Fruit fly (Drosophila melanogaster) whole organism, embryonic: ENCODE data around the gene ND-39.
A peak's percentile ranks its signal among the peaks of the same experiment; 100 is the strongest.

Experiments used
- ATbp ChIP-seq: fragments of 200-800 bp; sonication (Bioruptor generic); optimal IDR thresholded peaks from 2 replicates; lab custom pipeline; 2017; ENCODE audit warnings: missing biosample characterization, mild to moderate bottlenecking, missing genetic modification characterization, missing genetic modification reagents
- Bdp1 ChIP-seq: fragments of 200-800 bp; sonication (Bioruptor generic); optimal IDR thresholded peaks from 3 replicates; lab custom pipeline; 2016; ENCODE audit warnings: missing biosample characterization, missing genetic modification characterization
- CG10147 ChIP-seq: fragments of 200-800 bp; sonication (Bioruptor generic); optimal IDR thresholded peaks from 2 replicates; lab custom pipeline; 2019; ENCODE audit warnings: missing biosample characterization, mild to moderate bottlenecking, missing genetic modification characterization, moderate library complexity
- CG10543 ChIP-seq: fragments of 200-800 bp; sonication (Bioruptor generic); optimal IDR thresholded peaks from 3 replicates; lab custom pipeline; 2017; ENCODE audit warnings: missing biosample characterization, mild to moderate bottlenecking, missing genetic modification characterization, moderate library complexity
- CG11093 ChIP-seq: fragments of 200-800 bp; sonication (Bioruptor generic); IDR thresholded peaks from 3 replicates; pipeline ENCODE4 v1.3.6; 2022; ENCODE audit warnings: missing biosample characterization, missing genetic modification characterization
- CG12104 ChIP-seq: fragments of 200-800 bp; sonication (Bioruptor generic); optimal IDR thresholded peaks from 3 replicates; lab custom pipeline; 2016; ENCODE audit warnings: missing biosample characterization, missing genetic modification characterization
- CG13296 ChIP-seq: fragments of 200-800 bp; sonication (Bioruptor generic); optimal IDR thresholded peaks from 3 replicates; lab custom pipeline; 2018; ENCODE audit warnings: missing biosample characterization, mild to moderate bottlenecking, missing genetic modification characterization
- CG2712 ChIP-seq: fragments of 200-800 bp; optimal IDR thresholded peaks from 3 replicates; lab custom pipeline; 2019; ENCODE audit warnings: missing biosample characterization, mild to moderate bottlenecking, missing genetic modification characterization, moderate library complexity
- CG30431 ChIP-seq: fragments of 200-800 bp; sonication (Bioruptor generic); optimal IDR thresholded peaks from 2 replicates; lab custom pipeline; 2017; ENCODE audit warnings: missing biosample characterization, missing genetic modification characterization
- CG31441 ChIP-seq: fragments of 200-800 bp; sonication (Bioruptor generic); IDR thresholded peaks from 2 replicates; pipeline ENCODE4 v1.3.6; 2022; ENCODE audit warnings: missing biosample characterization, missing genetic modification characterization
- CG34224 ChIP-seq: fragments of 200-800 bp; sonication (Bioruptor generic); IDR thresholded peaks from 3 replicates; pipeline ENCODE4 v1.3.6; 2022; ENCODE audit warnings: missing biosample characterization, missing genetic modification characterization; ENCODE audit not compliant: partially characterized antibody
- CG3847 ChIP-seq: fragments of 200-800 bp; sonication (Bioruptor generic); IDR thresholded peaks from 2 replicates; pipeline ENCODE4 v1.3.6; 2022; ENCODE audit warnings: missing biosample characterization, missing genetic modification characterization
- CG6272 ChIP-seq: fragments of 200-800 bp; sonication (Bioruptor generic); IDR thresholded peaks from 2 replicates; pipeline ENCODE4 v1.3.6; 2022; ENCODE audit warnings: missing biosample characterization, missing genetic modification characterization
- CG6654 ChIP-seq: fragments of 200-800 bp; sonication (Bioruptor generic); optimal IDR thresholded peaks from 2 replicates; lab custom pipeline; 2017; ENCODE audit warnings: missing biosample characterization, mild to moderate bottlenecking, missing genetic modification characterization
- CG6765 ChIP-seq: fragments of 200-800 bp; sonication (Bioruptor generic); optimal IDR thresholded peaks from 3 replicates; lab custom pipeline; 2017; ENCODE audit warnings: missing biosample characterization, mild to moderate bottlenecking, missing genetic modification characterization
- CG7786 ChIP-seq: fragments of 200-800 bp; sonication (Bioruptor generic); optimal IDR thresholded peaks from 2 replicates; lab custom pipeline; 2016; ENCODE audit warnings: missing biosample characterization, missing genetic modification characterization
- CG8765 ChIP-seq: fragments of 200-800 bp; sonication (Bioruptor generic); IDR thresholded peaks from 2 replicates; pipeline ENCODE4 v1.3.6; 2022; ENCODE audit warnings: missing biosample characterization, missing genetic modification characterization
- CTCF ChIP-seq: fragments of 200-800 bp; sonication (Bioruptor generic); optimal IDR thresholded peaks from 2 replicates; lab custom pipeline; 2017; ENCODE audit warnings: missing biosample characterization, mild to moderate bottlenecking, missing genetic modification characterization, moderate library complexity
- D19B ChIP-seq: fragments of 200-800 bp; sonication (Bioruptor generic); optimal IDR thresholded peaks from 2 replicates; lab custom pipeline; 2017; ENCODE audit warnings: missing biosample characterization, mild to moderate bottlenecking, missing genetic modification characterization
- Dbx ChIP-seq: fragments of 200-800 bp; sonication (Bioruptor generic); IDR thresholded peaks from 3 replicates; pipeline ENCODE4 v1.3.6; 2022; ENCODE audit warnings: missing biosample characterization, missing genetic modification characterization
- Deaf1 ChIP-seq: fragments of 200-800 bp; optimal IDR thresholded peaks from 3 replicates; lab custom pipeline; 2019; ENCODE audit warnings: missing biosample characterization, mild to moderate bottlenecking, missing genetic modification characterization, moderate library complexity
- E2f2 ChIP-seq: fragments of 200-800 bp; sonication (Bioruptor generic); IDR thresholded peaks from 2 replicates; pipeline ENCODE4 v1.3.6; 2022; ENCODE audit warnings: missing biosample characterization, missing genetic modification characterization
- Fer2 ChIP-seq: fragments of 200-800 bp; sonication (Bioruptor generic); optimal IDR thresholded peaks from 2 replicates; lab custom pipeline; 2018; ENCODE audit warnings: missing biosample characterization, mild to moderate bottlenecking, missing genetic modification characterization, moderate library complexity
- Gug ChIP-seq: fragments of 200-800 bp; sonication (Bioruptor generic); IDR thresholded peaks from 4 replicates; pipeline ENCODE4 v1.3.6; 2022; ENCODE audit warnings: missing biosample characterization, missing genetic modification characterization
- Hr78 ChIP-seq, 2 experiments: fragments of 200-800 bp in 1 of 2; fragments of >200 bp in 1 of 2; sonication (Bioruptor generic) in 1 of 2; optimal IDR thresholded peaks; 2 replicates each; lab custom pipeline; 2017 to 2019; ENCODE audit warnings: missing biosample characterization in 2 of 2, missing genetic modification characterization in 2 of 2, mild to moderate bottlenecking in 1 of 2, moderate library complexity in 1 of 2
- Meics ChIP-seq: fragments of 200-800 bp; sonication (Bioruptor generic); optimal IDR thresholded peaks from 2 replicates; lab custom pipeline; 2017; ENCODE audit warnings: missing biosample characterization, mild to moderate bottlenecking, missing genetic modification characterization
- Mrtf ChIP-seq: fragments of 200-800 bp; sonication (Bioruptor generic); IDR thresholded peaks from 3 replicates; pipeline ENCODE4 v1.3.6; 2022; ENCODE audit warnings: missing biosample characterization, missing genetic modification characterization
- NC2β ChIP-seq: fragments of 200-800 bp; sonication (Bioruptor generic); optimal IDR thresholded peaks from 2 replicates; lab custom pipeline; 2016; ENCODE audit warnings: missing biosample characterization, missing genetic modification characterization
- NK7.1 ChIP-seq: fragments of 200-800 bp; sonication (Bioruptor generic); optimal IDR thresholded peaks from 3 replicates; lab custom pipeline; 2016; ENCODE audit warnings: missing biosample characterization, missing genetic modification characterization
- Six4 ChIP-seq: fragments of 200-800 bp; sonication (Bioruptor generic); optimal IDR thresholded peaks from 2 replicates; lab custom pipeline; 2016; ENCODE audit warnings: missing biosample characterization, missing genetic modification characterization
- Sox100B ChIP-seq: fragments of 200-800 bp; sonication (Bioruptor generic); optimal IDR thresholded peaks from 3 replicates; lab custom pipeline; 2018; ENCODE audit warnings: missing biosample characterization, mild to moderate bottlenecking, missing genetic modification characterization
- abd-A ChIP-seq: fragments of 200-800 bp; sonication (Bioruptor generic); optimal IDR thresholded peaks from 3 replicates; lab custom pipeline; 2019; ENCODE audit warnings: missing biosample characterization, mild to moderate bottlenecking, missing genetic modification characterization, moderate library complexity
- az2 ChIP-seq: fragments of 200-800 bp; sonication (Bioruptor generic); optimal IDR thresholded peaks from 3 replicates; lab custom pipeline; 2016; ENCODE audit warnings: missing biosample characterization, missing genetic modification characterization
- corto ChIP-seq: fragments of 200-800 bp; sonication (Bioruptor generic); optimal IDR thresholded peaks from 2 replicates; lab custom pipeline; 2016; ENCODE audit warnings: missing biosample characterization, mild to moderate bottlenecking, missing genetic modification characterization, moderate library complexity
- dm ChIP-seq: fragments of 200-800 bp; sonication (Bioruptor generic); optimal IDR thresholded peaks from 3 replicates; lab custom pipeline; 2016; ENCODE audit warnings: missing biosample characterization, missing genetic modification characterization
- eyg ChIP-seq: fragments of 200-800 bp; sonication (Bioruptor generic); optimal IDR thresholded peaks from 3 replicates; lab custom pipeline; 2016; ENCODE audit warnings: missing biosample characterization, missing genetic modification characterization
- gcm2 ChIP-seq: fragments of 200-800 bp; sonication (Bioruptor generic); optimal IDR thresholded peaks from 2 replicates; lab custom pipeline; 2016; ENCODE audit warnings: missing biosample characterization, missing genetic modification characterization
- gt ChIP-seq: fragments of 200-800 bp; sonication (Bioruptor generic); IDR thresholded peaks from 2 replicates; pipeline ENCODE4 v1.3.6; 2022; ENCODE audit warnings: missing biosample characterization, missing genetic modification characterization
- luna ChIP-seq: fragments of 200-800 bp; sonication (Bioruptor generic); optimal IDR thresholded peaks from 2 replicates; lab custom pipeline; 2016; ENCODE audit warnings: missing biosample characterization, missing genetic modification characterization
- mam ChIP-seq: fragments of 200-800 bp; sonication (Bioruptor generic); optimal IDR thresholded peaks from 3 replicates; lab custom pipeline; 2016; ENCODE audit warnings: missing biosample characterization, missing genetic modification characterization
- nmo ChIP-seq: fragments of 200-800 bp; sonication (Bioruptor generic); optimal IDR thresholded peaks from 2 replicates; lab custom pipeline; 2018; ENCODE audit warnings: missing biosample characterization, mild to moderate bottlenecking, missing genetic modification characterization, moderate library complexity
- pb ChIP-seq: fragments of 200-800 bp; sonication (Bioruptor generic); optimal IDR thresholded peaks from 3 replicates; lab custom pipeline; 2016; ENCODE audit warnings: missing biosample characterization, missing genetic modification characterization
- phol ChIP-seq: fragments of 200-800 bp; sonication (Bioruptor generic); optimal IDR thresholded peaks from 3 replicates; lab custom pipeline; 2018; ENCODE audit warnings: missing biosample characterization, mild to moderate bottlenecking, missing genetic modification characterization, moderate library complexity
- pita ChIP-seq: fragments of 200-800 bp; sonication (Bioruptor generic); optimal IDR thresholded peaks from 2 replicates; lab custom pipeline; 2017; ENCODE audit warnings: missing biosample characterization, mild to moderate bottlenecking, missing genetic modification characterization
- prd ChIP-seq, 3 experiments: fragments of >200 bp in 2 of 3; fragments of 200-800 bp in 1 of 3; sonication (Bioruptor generic) in 1 of 3; optimal IDR thresholded peaks in 2 of 3; IDR thresholded peaks in 1 of 3; 2 replicates in 2 of 3; 3 replicates in 1 of 3; pipeline versions ENCODE4 v1.3.6 to Lab custom; 2017 to 2022; ENCODE audit warnings: missing biosample characterization in 1 of 3, missing genetic modification characterization in 1 of 3
- rib ChIP-seq: fragments of 200-800 bp; sonication (Bioruptor generic); IDR thresholded peaks from 2 replicates; pipeline ENCODE4 v1.3.6; 2022; ENCODE audit warnings: missing biosample characterization, missing genetic modification characterization
- slbo ChIP-seq: fragments of 200-800 bp; sonication (Bioruptor generic); IDR thresholded peaks from 2 replicates; pipeline ENCODE4 v1.3.6; 2022; ENCODE audit warnings: missing biosample characterization, missing genetic modification characterization
- sna ChIP-seq: fragments of 200-800 bp; sonication (Bioruptor generic); IDR thresholded peaks from 2 replicates; pipeline ENCODE4 v1.3.6; 2022; ENCODE audit warnings: missing biosample characterization, missing genetic modification characterization; ENCODE audit not compliant: partially characterized antibody
- wor ChIP-seq: fragments of 200-800 bp; sonication (Bioruptor generic); IDR thresholded peaks from 2 replicates; pipeline ENCODE4 v1.3.6; 2022; ENCODE audit warnings: missing biosample characterization, missing genetic modification characterization

ND-39 gene

DNA sequence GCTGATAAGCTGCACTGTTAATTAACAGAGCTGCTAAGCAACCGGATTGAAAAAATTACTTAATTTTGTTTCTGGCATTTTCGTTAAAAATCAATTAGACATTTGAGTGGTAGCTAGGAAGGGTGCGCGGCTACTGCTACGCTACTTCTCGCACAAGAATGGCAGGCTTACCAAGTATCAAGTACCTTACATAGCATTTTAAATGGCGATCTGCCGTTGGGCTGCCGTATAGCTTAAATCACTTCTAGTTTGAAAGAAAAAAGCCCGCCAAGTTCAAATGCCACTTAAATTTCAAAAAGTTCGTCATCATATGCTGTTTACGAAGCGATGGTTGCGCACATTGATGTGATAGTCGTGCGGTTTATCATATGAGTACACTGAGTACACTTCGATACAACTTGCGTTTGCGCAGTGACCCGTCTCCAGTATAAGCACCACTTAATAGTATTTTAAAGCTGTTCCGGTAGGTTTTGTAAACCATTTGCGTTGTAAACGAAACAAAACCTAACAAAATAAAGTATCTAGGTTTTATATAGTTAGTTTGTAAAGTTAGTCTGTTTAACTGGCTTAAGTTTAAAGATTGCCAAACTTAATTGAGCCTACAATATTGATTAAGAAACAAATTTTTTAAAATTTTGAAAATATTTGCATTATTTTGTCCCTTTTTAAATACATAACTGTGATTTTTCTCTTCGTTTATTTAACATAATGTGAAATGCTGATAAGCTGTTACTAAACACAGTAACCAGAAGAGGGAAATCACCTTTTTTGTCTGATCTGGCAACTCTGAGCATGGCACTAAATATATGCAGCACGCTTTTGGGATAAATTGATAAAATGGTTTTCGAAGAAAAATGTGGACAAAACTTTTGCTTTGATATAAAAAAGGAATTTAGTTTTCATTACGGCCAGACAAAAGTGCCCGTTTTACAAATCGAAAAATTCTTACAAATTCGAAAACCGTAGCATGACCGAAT lies 49.4 kb downstream of the ND-39 start (continued):
- TF ChIP-seq CG10543 (GFP tag; lab: Kevin White, UChicago), result no peak
- TF ChIP-seq CTCF, result peak; percentile 67
- TF ChIP-seq NK7.1, result no peak
- TF ChIP-seq mam (GFP tag; lab: Kevin White, UChicago), result no peak
- no peak for TF ChIP-seq CG12104 (GFP tag; lab: Kevin White, UChicago)
- no peak for TF ChIP-seq Deaf1
- 0 out of 2 replicates have a peak, but pooled peaks have one; percentile 26 for TF ChIP-seq CG31441 (GFP tag; lab: Robert Waterston, UW)
- TF ChIP-seq wor (GFP tag; lab: Robert Waterston, UW), result no peak
- no peak for TF ChIP-seq pita (GFP tag; lab: Kevin White, UChicago)
- peak; percentile 24 for TF ChIP-seq CG2712 (tag; lab: Kevin White, UChicago)
- no peak for TF ChIP-seq CG6654
- TF ChIP-seq dm, result no peak
- TF ChIP-seq CG10147, result no peak
- no peak for TF ChIP-seq abd-A (tag; lab: Kevin White, UChicago)
- no peak for TF ChIP-seq slbo
- no peak for TF ChIP-seq rib
- TF ChIP-seq CG13296 (GFP tag; lab: Kevin White, UChicago), result no peak
- TF ChIP-seq az2 (GFP tag; lab: Kevin White, UChicago), result no peak
- TF ChIP-seq Bdp1 (GFP tag; lab: Kevin White, UChicago), result no peak
- peak in 1 of 2 experiments; percentile 92 for TF ChIP-seq Hr78 (GFP tag; optimal IDR thresholded peaks at IDR 0.05; lab: Kevin White, UChicago)
- TF ChIP-seq phol, result peak; percentile 4
- no peak for TF ChIP-seq Gug (GFP tag; lab: Robert Waterston, UW)
- TF ChIP-seq pb (GFP tag; lab: Kevin White, UChicago), result no peak
- TF ChIP-seq prd (optimal IDR thresholded peaks at IDR 0.05; lab: Kevin White, UChicago), result no peak
- TF ChIP-seq prd (GFP tag; IDR thresholded peaks at IDR 0.05; lab: Robert Waterston, UW), result no peak
- no peak for TF ChIP-seq CG11093
- TF ChIP-seq Meics (GFP tag; lab: Kevin White, UChicago), result no peak
- TF ChIP-seq Dbx, result no peak
- no peak; the same call in 2 of the 3 replicates for TF ChIP-seq CG34224 (GFP tag; lab: Robert Waterston, UW)
- 0 out of 2 replicates have a peak, but pooled peaks have one; percentile 15 for TF ChIP-seq sna (GFP tag; lab: Robert Waterston, UW)
- no peak for TF ChIP-seq gcm2
- no peak for TF ChIP-seq Fer2 (tag; lab: Kevin White, UChicago)
- TF ChIP-seq Sox100B (GFP tag; lab: Kevin White, UChicago), result no peak
- no peak for TF ChIP-seq eyg
- TF ChIP-seq CG8765 (GFP tag; lab: Robert Waterston, UW), result no peak
- no peak for TF ChIP-seq nmo (GFP tag; lab: Kevin White, UChicago)
- TF ChIP-seq D19B (GFP tag; lab: Kevin White, UChicago), result no peak
- no peak for TF ChIP-seq Six4
- no peak for TF ChIP-seq luna (GFP tag; lab: Kevin White, UChicago)
- no peak for TF ChIP-seq CG7786 (GFP tag; lab: Kevin White, UChicago)
- no peak for TF ChIP-seq CG6765 (GFP tag; lab: Kevin White, UChicago)
- no peak for TF ChIP-seq NC2β (GFP tag; lab: Kevin White, UChicago)
- peak; percentile 85 for TF ChIP-seq E2f2 (GFP tag; lab: Robert Waterston, UW)
- peak; percentile 36; the same call in 1 of the 2 replicates for TF ChIP-seq CG3847 (GFP tag; lab: Robert Waterston, UW)
- TF ChIP-seq CG6272, result no peak
- TF ChIP-seq corto, result no peak
- TF ChIP-seq ATbp (GFP tag; lab: Kevin White, UChicago), result no peak
- no peak for TF ChIP-seq gt
- no peak for TF ChIP-seq CG30431 (GFP tag; lab: Kevin White, UChicago)
- no peak for TF ChIP-seq Mrtf (GFP tag; lab: Robert Waterston, UW)
